Worm (Caenorhabditis elegans) whole organism, young adult: ENCODE results near the gene C45B2.2.

Source experiments
- F10E7.11 ChIP-seq: sonication (generic microtip); optimal IDR thresholded peaks from 2 replicates; lab custom pipeline; 2017; ENCODE audit warnings: mild to moderate bottlenecking, missing genetic modification characterization, moderate library complexity, missing compliant biosample characterization
- aptf-2 ChIP-seq: fragments of 200-800 bp; sonication (Bioruptor generic); conservative IDR thresholded peaks from 2 replicates; pipeline ENCODE4 v1.3.6; 2022; ENCODE audit warnings: missing genetic modification reagents, missing genetic modification characterization, missing compliant biosample characterization
- mcd-1 ChIP-seq: fragments of 200-800 bp; sonication (Bioruptor generic); IDR thresholded peaks from 2 replicates; pipeline ENCODE4 v1.3.6; 2022; ENCODE audit warnings: missing genetic modification reagents, missing genetic modification characterization, missing compliant biosample characterization
- sea-2 ChIP-seq: fragments of 200-800 bp; sonication (Bioruptor generic); IDR thresholded peaks from 2 replicates; pipeline ENCODE4 v1.3.6; 2022; ENCODE audit warnings: missing genetic modification characterization, missing compliant biosample characterization
- snpc-4 ChIP-seq, 5 experiments: fragments of 150-350 bp in 1 of 5; sonication (generic microtip) in 4 of 5; optimal IDR thresholded peaks; 2 replicates each; lab custom pipeline; 2014 to 2018; ENCODE audit warnings: missing genetic modification characterization in 5 of 5, missing biosample characterization in 3 of 5, antibody characterized with exemption in 2 of 5, mild to moderate bottlenecking in 2 of 5, missing compliant biosample characterization in 2 of 5, missing genotype in 2 of 5, moderate library complexity in 2 of 5, missing genetic modification reagents in 1 of 5
- ztf-18 ChIP-seq: sonication (generic microtip); optimal IDR thresholded peaks from 2 replicates; lab custom pipeline; 2016; ENCODE audit warnings: missing genotype, mild to moderate bottlenecking, missing genetic modification characterization, missing compliant biosample characterization

- no peak for TF ChIP-seq ztf-18
- no peak for TF ChIP-seq aptf-2 (GFP tag; lab: Robert Waterston, UW)
- TF ChIP-seq snpc-4 (GFP tag; optimal IDR thresholded peaks at IDR 0.05; lab: Kevin White, UChicago) = no peak
- TF ChIP-seq snpc-4 (tag; optimal IDR thresholded peaks at IDR 0.05; lab: Kevin White, UChicago) = no peak
- no peak for TF ChIP-seq mcd-1 (GFP tag; lab: Robert Waterston, UW)
- no peak for TF ChIP-seq sea-2 (GFP tag; lab: Robert Waterston, UW)
- no peak for TF ChIP-seq F10E7.11 (tag; lab: Kevin White, UChicago)
These were observed 44.2 kb downstream of the C45B2.2 start for ce11 chrX:6128773-6129172.
